Worm (Caenorhabditis elegans): ENCODE measurements around the gene fbxa-69.
"Not testable (repeated sequence)": the region's sequence is repeated elsewhere in the genome, so short reads cannot be mapped to it uniquely, and the experiment has no call there.

fbxa-69 gene

DNA sequence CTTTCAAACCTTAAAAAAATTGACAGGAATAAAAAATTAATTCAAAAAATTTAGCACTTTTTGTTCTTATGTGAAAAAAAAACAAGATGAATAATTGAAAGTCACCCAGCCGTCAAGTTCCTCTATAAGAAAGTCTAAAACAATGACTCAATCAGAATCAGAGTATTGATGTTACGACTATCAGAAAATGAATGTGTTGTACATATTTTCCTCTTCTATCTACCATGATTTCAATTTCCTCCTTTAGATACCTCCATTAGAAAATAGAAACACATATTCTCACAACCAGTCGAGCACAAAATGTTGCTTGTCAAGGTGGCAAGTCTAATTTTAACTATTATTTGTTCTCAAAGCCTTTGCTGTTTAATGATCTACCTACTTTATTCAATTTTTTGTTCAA is 4.2 kb upstream of the fbxa-69 start, which contains the start of gene srbc-48:
srbc-48 (plus strand) TSS at position 301 of the 400 bp plus-strand sequence.
- TF ChIP-seq ces-1 (GFP tag; optimal IDR thresholded peaks at IDR 0.05) (no peak), ets-5 (GFP tag; IDR thresholded peaks at IDR 0.05) (no peak), lin-35 (GFP tag; optimal IDR thresholded peaks at IDR 0.05) (no peak), aly-2 (tag; optimal IDR thresholded peaks at IDR 0.05) (no peak), C16A3.4 (tag; optimal IDR thresholded peaks at IDR 0.05) (no peak), dsc-1 (tag; optimal IDR thresholded peaks at IDR 0.05) (no peak), pqm-1 (tag; optimal IDR thresholded peaks at IDR 0.05) (no peak), rnt-1 (tag; optimal IDR thresholded peaks at IDR 0.05) (no peak), nhr-47 (tag; optimal IDR thresholded peaks at IDR 0.05) (no peak), sox-4 (tag; optimal IDR thresholded peaks at IDR 0.05) (no peak), lsy-2 (tag; optimal IDR thresholded peaks at IDR 0.05) (no peak), unc-30 (tag; optimal IDR thresholded peaks at IDR 0.05) (no peak), vab-15 (tag; optimal IDR thresholded peaks at IDR 0.05) (no peak)

DNA sequence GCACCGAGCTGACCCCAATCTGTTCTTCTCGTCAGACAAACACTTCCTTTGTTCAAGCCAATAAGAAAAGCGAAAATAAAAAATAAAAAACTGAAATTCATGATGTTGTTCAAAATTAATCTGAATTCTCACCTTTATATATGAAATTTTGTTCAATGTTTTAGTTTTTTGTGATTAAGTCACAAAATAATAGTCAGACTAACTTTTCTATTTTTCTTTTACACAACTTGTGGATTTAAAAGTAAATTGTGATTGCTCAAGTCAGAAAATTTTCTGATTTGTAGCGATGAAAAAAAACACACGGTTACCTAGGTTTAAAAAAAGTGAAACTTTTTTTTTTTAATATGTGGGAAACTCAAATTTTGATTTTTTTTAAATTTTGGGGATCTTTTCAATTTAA is 2.0 kb upstream of the fbxa-69 start, which contains the start of gene abf-3:
abf-3 (minus strand) TSS at position 101 of the 400 bp plus-strand sequence.
- no peak for TF ChIP-seq nhr-12 (tag; optimal IDR thresholded peaks at IDR 0.05)
- no peak for TF ChIP-seq lsy-2 (tag; optimal IDR thresholded peaks at IDR 0.05)
- TF ChIP-seq vab-15 (tag; optimal IDR thresholded peaks at IDR 0.05), result no peak
- TF ChIP-seq unc-130 (tag; optimal IDR thresholded peaks at IDR 0.05), result no peak
- TF ChIP-seq mep-1 (tag; optimal IDR thresholded peaks at IDR 0.05), result no peak
- TF ChIP-seq efl-3 (GFP tag; optimal IDR thresholded peaks at IDR 0.05), result no peak
- TF ChIP-seq unc-86 (tag; optimal IDR thresholded peaks at IDR 0.05), result no peak
- TF ChIP-seq tlp-1 (tag; optimal IDR thresholded peaks at IDR 0.05), result no peak
- TF ChIP-seq mab-9 (GFP tag; IDR thresholded peaks at IDR 0.05), result no peak
- no peak for TF ChIP-seq efl-1 (optimal IDR thresholded peaks at IDR 0.05)
- TF ChIP-seq efl-1 (GFP tag; optimal IDR thresholded peaks at IDR 0.05 in 1 of 2), result no peak
- no peak for TF ChIP-seq nhr-20 (tag; optimal IDR thresholded peaks at IDR 0.05)
- no peak for TF ChIP-seq dsc-1 (tag; optimal IDR thresholded peaks at IDR 0.05)
- TF ChIP-seq C16A3.4 (tag; optimal IDR thresholded peaks at IDR 0.05), result no peak
- TF ChIP-seq dpl-1 (GFP tag; optimal IDR thresholded peaks at IDR 0.05), result no peak
- TF ChIP-seq nhr-28 (tag; optimal IDR thresholded peaks at IDR 0.05), result no peak
- TF ChIP-seq grh-1 (GFP tag; IDR thresholded peaks at IDR 0.05), result no peak
- no peak for TF ChIP-seq sox-4 (tag; optimal IDR thresholded peaks at IDR 0.05)
- no peak for TF ChIP-seq tbx-2 (tag; optimal IDR thresholded peaks at IDR 0.05)
- no peak for TF ChIP-seq lin-13 (GFP tag; optimal IDR thresholded peaks at IDR 0.05)

DNA sequence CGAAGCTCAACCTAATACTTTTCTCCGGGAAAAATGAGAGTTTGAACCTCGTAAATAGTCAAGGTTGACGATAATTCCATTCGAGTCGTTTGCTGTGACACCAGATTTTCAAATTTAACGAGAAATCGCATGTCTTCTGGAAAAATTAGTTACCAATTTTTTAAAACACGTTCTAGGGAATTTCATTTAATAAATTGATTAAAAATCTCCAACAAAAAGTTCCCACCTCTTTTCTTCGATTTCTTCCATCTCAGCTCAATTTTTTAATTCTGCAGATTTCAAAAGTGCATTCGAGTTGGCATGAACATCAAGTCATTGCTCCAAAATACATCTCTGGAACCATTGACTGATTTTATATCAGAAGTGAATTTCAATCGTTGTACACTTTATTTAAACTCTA is 3.8 kb downstream of the fbxa-69 start, which contains the start of gene nhr-282:
nhr-282 (plus strand) TSS at position 301 of the 400 bp plus-strand sequence.
- TF ChIP-seq hpl-2 (GFP tag; optimal IDR thresholded peaks at IDR 0.05); nhr-28 (tag; optimal IDR thresholded peaks at IDR 0.05); Y116A8C.19 (tag; optimal IDR thresholded peaks at IDR 0.05; ENCODE audit: borderline replicate concordance): not testable (repeated sequence)

DNA sequence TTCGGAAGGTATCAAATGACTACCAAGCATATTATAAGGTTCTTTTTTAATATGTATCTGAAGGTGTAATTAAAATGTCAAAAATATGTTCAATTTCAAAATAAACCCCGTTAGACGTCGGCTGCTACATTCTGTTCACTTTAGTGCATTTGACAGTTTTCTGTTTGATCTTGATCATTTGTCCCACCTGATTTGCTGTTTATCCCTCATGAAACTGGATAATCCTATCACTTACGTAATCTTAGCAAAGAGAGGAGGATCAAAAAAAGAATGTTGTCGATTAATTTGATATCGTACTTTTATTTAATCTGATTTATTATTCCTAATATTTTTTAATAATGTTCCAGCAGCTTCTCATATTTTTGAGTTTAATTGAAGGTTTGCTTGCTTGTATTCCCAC is 5.3 kb downstream of the fbxa-69 start, which contains the start of gene F54B8.1:
F54B8.1 (plus strand) TSS at position 301 of the 400 bp plus-strand sequence.
- TF ChIP-seq egl-27 (tag; optimal IDR thresholded peaks at IDR 0.05) (no peak), vab-15 (tag; optimal IDR thresholded peaks at IDR 0.05) (no peak), nhr-20 (tag; optimal IDR thresholded peaks at IDR 0.05) (no peak), pax-3 (tag; optimal IDR thresholded peaks at IDR 0.05) (no peak), ces-1 (GFP tag; optimal IDR thresholded peaks at IDR 0.05) (no peak), nhr-237 (tag; optimal IDR thresholded peaks at IDR 0.05) (no peak), ceh-82 (tag; optimal IDR thresholded peaks at IDR 0.05) (no peak), nhr-90 (tag; optimal IDR thresholded peaks at IDR 0.05; ENCODE audit: poor library complexity) (no peak), unc-98 (GFP tag; IDR thresholded peaks at IDR 0.05) (no peak), nhr-77 (tag; optimal IDR thresholded peaks at IDR 0.05) (no peak), dpl-1 (GFP tag; optimal IDR thresholded peaks at IDR 0.05) (no peak), zag-1 (tag; optimal IDR thresholded peaks at IDR 0.05) (no peak), lsy-2 (tag; optimal IDR thresholded peaks at IDR 0.05) (no peak), lin-15B (tag; optimal IDR thresholded peaks at IDR 0.05) (no peak), C04F5.9 (tag; optimal IDR thresholded peaks at IDR 0.05) (no peak), mdl-1 (tag; optimal IDR thresholded peaks at IDR 0.05) (no peak)

All from whole organism, L1 larva.